Worm (Caenorhabditis elegans): Measurements from ENCODE around the gene F29C4.4.

F29C4.4 gene

DNA sequence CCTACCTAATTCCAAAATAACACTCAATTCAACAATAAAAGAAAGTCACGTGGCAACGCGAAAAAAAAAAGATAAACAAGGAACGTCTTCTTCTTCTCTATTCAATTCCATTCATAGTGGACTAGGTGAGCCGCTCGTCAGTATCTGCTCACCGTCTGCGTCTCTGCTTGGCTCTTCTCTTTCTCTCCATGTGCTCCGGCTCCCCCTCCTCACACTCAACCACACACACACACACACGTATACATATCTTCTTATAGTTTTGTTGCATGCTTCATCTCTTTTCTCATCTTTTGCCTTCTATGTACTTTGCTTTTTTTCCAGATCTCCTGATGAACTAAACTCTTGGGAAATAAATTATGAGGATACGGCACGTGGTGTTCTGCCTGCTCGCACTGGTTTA lies 20.6 kb downstream of the F29C4.4 start, which contains the start of gene daf-1:
Gene daf-1, plus strand, starts transcription at position 322 of the 400 bp plus-strand sequence.
- TF ChIP-seq sptf-1 (tag; optimal IDR thresholded peaks at IDR 0.05) (peak; percentile 53), ztf-11 (tag; optimal IDR thresholded peaks at IDR 0.05) (no peak)

DNA sequence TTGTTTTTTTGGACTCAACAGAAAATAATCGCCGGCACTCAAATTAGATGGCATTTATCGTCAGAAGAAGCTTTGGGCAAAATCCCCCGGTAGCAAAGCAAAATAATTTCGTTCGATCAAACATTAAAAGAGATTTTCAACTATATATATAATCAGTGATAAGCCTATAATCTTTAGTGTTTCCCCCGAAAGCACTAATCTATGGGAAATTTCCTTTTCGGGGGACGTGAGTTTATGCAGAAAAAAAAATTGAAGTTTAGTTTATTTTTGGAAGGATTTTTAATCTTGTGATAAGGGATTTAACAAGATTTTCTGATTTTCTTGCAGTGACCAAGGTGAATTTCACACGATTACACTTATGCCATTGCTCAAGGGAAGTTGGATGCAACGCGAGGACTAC lies 22.5 kb downstream of the F29C4.4 start:
- no peak for TF ChIP-seq flh-1 (GFP tag; optimal IDR thresholded peaks at IDR 0.05)
- no peak for TF ChIP-seq snpc-4 (tag; optimal IDR thresholded peaks at IDR 0.05)
- TF ChIP-seq nhr-28 (tag; optimal IDR thresholded peaks at IDR 0.05) = no peak
- no peak for TF ChIP-seq nhr-237 (tag; optimal IDR thresholded peaks at IDR 0.05)
- no peak for TF ChIP-seq lin-32 (GFP tag; optimal IDR thresholded peaks at IDR 0.05)
- no peak for TF ChIP-seq ztf-11 (tag; optimal IDR thresholded peaks at IDR 0.05)
- no peak for TF ChIP-seq ceh-83 (GFP tag; optimal IDR thresholded peaks at IDR 0.05)
- no peak for TF ChIP-seq cnd-1 (tag; optimal IDR thresholded peaks at IDR 0.05)
- no peak for TF ChIP-seq nhr-12 (tag; optimal IDR thresholded peaks at IDR 0.05)
- TF ChIP-seq sem-2 (GFP tag; optimal IDR thresholded peaks at IDR 0.05) = no peak
- TF ChIP-seq ces-1 (GFP tag; optimal IDR thresholded peaks at IDR 0.05) = no peak
- TF ChIP-seq hlh-1 (tag; optimal IDR thresholded peaks at IDR 0.05) = no peak
- TF ChIP-seq nhr-2 (tag; optimal IDR thresholded peaks at IDR 0.05) = no peak

DNA sequence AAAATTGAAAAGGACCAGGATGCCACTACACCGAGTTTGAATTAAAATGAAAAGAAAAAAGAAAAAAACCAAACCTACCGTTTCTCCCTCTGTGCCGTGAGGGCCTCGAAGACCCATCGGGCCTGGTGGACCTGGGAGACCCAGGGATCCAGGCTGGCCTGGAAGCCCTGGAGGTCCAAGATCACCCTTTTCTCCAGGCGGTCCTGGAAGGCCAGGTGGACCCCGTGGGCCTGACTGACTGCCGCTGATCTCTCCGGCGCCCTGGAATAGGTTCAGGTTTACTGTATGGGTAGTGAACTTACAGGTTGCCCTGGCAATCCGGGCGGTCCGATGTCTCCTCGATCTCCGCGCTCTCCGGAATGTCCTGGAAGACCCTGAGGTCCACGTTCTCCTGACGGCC lies 28.2 kb downstream of the F29C4.4 start:
- TF ChIP-seq tbx-8 (GFP tag; optimal IDR thresholded peaks at IDR 0.05) = no peak
- no peak for TF ChIP-seq nhr-28 (tag; optimal IDR thresholded peaks at IDR 0.05)
- no peak for TF ChIP-seq unc-120 (tag; optimal IDR thresholded peaks at IDR 0.05; ENCODE audit: poor library complexity, severe bottlenecking)
- TF ChIP-seq unc-62 (GFP tag; optimal IDR thresholded peaks at IDR 0.05) = no peak
- no peak for TF ChIP-seq sem-2 (GFP tag; optimal IDR thresholded peaks at IDR 0.05)
- no peak for TF ChIP-seq nhr-237 (tag; optimal IDR thresholded peaks at IDR 0.05)
- TF ChIP-seq ceh-39 (tag; optimal IDR thresholded peaks at IDR 0.05) = no peak
- TF ChIP-seq unc-39 (tag; optimal IDR thresholded peaks at IDR 0.05) = no peak
- no peak for TF ChIP-seq mep-1 (tag; optimal IDR thresholded peaks at IDR 0.05)
- TF ChIP-seq bed-3 (GFP tag; optimal IDR thresholded peaks at IDR 0.05) = no peak
- no peak for TF ChIP-seq ham-2 (GFP tag; optimal IDR thresholded peaks at IDR 0.05)
- no peak for TF ChIP-seq sptf-1 (tag; optimal IDR thresholded peaks at IDR 0.05)
- TF ChIP-seq ceh-83 (GFP tag; optimal IDR thresholded peaks at IDR 0.05) = no peak
- no peak for TF ChIP-seq M03D4.4 (tag; optimal IDR thresholded peaks at IDR 0.05)

DNA sequence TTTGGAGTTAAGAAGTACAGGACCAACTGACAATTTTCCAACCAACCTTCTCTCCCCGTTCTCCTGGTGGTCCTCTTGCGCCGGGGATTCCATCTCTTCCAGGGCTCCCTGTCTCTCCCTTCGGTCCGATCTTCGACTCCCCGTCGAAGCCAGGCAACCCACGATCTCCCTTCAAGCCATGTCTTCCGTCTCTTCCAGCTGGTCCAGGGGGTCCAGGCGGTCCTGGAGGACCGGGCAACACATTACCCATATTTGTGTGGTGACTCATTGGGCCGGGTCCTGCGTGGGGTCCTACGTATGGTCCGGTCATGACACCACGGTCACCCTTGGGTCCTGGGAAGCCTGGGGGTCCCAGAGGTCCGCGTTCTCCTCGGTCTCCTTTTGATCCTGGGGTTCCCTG lies 29.5 kb downstream of the F29C4.4 start:
- TF ChIP-seq unc-120 (tag; optimal IDR thresholded peaks at IDR 0.05; ENCODE audit: poor library complexity, severe bottlenecking) (no peak), sem-2 (GFP tag; optimal IDR thresholded peaks at IDR 0.05) (no peak), elt-1 (tag; optimal IDR thresholded peaks at IDR 0.05; ENCODE audit: borderline replicate concordance, insufficient read depth) (no peak), tbx-8 (GFP tag; optimal IDR thresholded peaks at IDR 0.05) (no peak), flh-1 (GFP tag; optimal IDR thresholded peaks at IDR 0.05) (no peak), mep-1 (tag; optimal IDR thresholded peaks at IDR 0.05) (no peak), nhr-2 (tag; optimal IDR thresholded peaks at IDR 0.05) (no peak), snpc-4 (tag; optimal IDR thresholded peaks at IDR 0.05) (no peak), cnd-1 (tag; optimal IDR thresholded peaks at IDR 0.05) (no peak), nhr-76 (tag; optimal IDR thresholded peaks at IDR 0.05) (no peak), nhr-28 (tag; optimal IDR thresholded peaks at IDR 0.05) (no peak), lin-32 (GFP tag; optimal IDR thresholded peaks at IDR 0.05) (no peak), drap-1 (GFP tag; optimal IDR thresholded peaks at IDR 0.05) (no peak), hlh-1 (tag; optimal IDR thresholded peaks at IDR 0.05) (no peak), ceh-39 (tag; optimal IDR thresholded peaks at IDR 0.05) (no peak), blmp-1 (tag; optimal IDR thresholded peaks at IDR 0.05) (no peak), ceh-83 (GFP tag; optimal IDR thresholded peaks at IDR 0.05) (no peak), lin-13 (tag; optimal IDR thresholded peaks at IDR 0.05) (no peak), mls-2 (tag; optimal IDR thresholded peaks at IDR 0.05) (no peak), nhr-237 (tag; optimal IDR thresholded peaks at IDR 0.05) (no peak)

DNA sequence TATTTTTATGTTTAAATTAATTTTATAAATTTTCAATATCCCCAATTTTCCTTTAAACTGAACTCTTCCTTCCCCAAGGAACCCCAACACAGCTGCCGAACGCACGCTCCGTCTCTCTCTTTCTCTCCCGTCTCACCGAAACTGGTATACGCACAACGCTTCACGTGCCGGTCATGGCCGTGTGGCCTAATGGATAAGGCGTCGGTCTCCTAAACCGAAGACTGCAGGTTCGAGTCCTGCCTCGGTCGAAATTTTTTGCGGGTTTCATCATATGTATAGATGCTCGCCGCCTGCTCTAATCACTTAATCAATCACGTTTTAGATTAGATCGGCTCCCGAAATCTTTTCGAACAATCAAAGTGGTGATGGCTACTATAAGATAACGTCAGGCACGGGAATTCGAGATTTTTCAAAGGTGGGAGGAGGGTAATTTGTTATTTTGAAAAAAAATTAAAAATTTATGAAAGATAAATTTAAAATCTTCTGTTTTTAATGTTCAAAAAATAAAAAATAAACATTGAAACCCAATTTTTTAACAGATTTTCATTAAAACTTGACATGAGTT lies 32.4 kb downstream of the F29C4.4 start:
- TF ChIP-seq ztf-11 (tag; optimal IDR thresholded peaks at IDR 0.05) (peak; percentile 50), mls-2 (tag; optimal IDR thresholded peaks at IDR 0.05) (peak; percentile 97), nhr-28 (tag; optimal IDR thresholded peaks at IDR 0.05) (no peak), unc-120 (tag; optimal IDR thresholded peaks at IDR 0.05; ENCODE audit: poor library complexity, severe bottlenecking) (peak; percentile 96), bed-3 (GFP tag; optimal IDR thresholded peaks at IDR 0.05) (peak; percentile 91), elt-3 (tag; optimal IDR thresholded peaks at IDR 0.05) (peak; percentile 34), ceh-83 (GFP tag; optimal IDR thresholded peaks at IDR 0.05) (peak; percentile 98), ham-2 (GFP tag; optimal IDR thresholded peaks at IDR 0.05) (peak; percentile 93), flh-1 (GFP tag; optimal IDR thresholded peaks at IDR 0.05) (peak; percentile 88), lsy-2 (tag; optimal IDR thresholded peaks at IDR 0.05) (peak; percentile 61), unc-39 (tag; optimal IDR thresholded peaks at IDR 0.05) (no peak), zip-8 (tag; optimal IDR thresholded peaks at IDR 0.05) (no peak), snpc-4 (tag; optimal IDR thresholded peaks at IDR 0.05) (no peak), blmp-1 (tag; optimal IDR thresholded peaks at IDR 0.05) (no peak), ceh-39 (tag; optimal IDR thresholded peaks at IDR 0.05) (peak; percentile 22), tbx-8 (GFP tag; optimal IDR thresholded peaks at IDR 0.05) (peak; percentile 91), nhr-76 (tag; optimal IDR thresholded peaks at IDR 0.05) (no peak), ces-1 (GFP tag; optimal IDR thresholded peaks at IDR 0.05) (peak; percentile 55), sem-2 (GFP tag; optimal IDR thresholded peaks at IDR 0.05) (peak; percentile 92), sptf-1 (tag; optimal IDR thresholded peaks at IDR 0.05) (peak; percentile 98), nhr-2 (tag; optimal IDR thresholded peaks at IDR 0.05) (no peak), mep-1 (tag; optimal IDR thresholded peaks at IDR 0.05) (peak; percentile 56), M03D4.4 (tag; optimal IDR thresholded peaks at IDR 0.05) (peak; percentile 96), drap-1 (GFP tag; optimal IDR thresholded peaks at IDR 0.05) (peak; percentile 96), pha-4 (tag; optimal IDR thresholded peaks at IDR 0.05) (no peak), ceh-43 (GFP tag; optimal IDR thresholded peaks at IDR 0.05) (peak; percentile 94), nhr-12 (tag; optimal IDR thresholded peaks at IDR 0.05) (peak; percentile 34), lin-13 (tag; optimal IDR thresholded peaks at IDR 0.05) (peak; percentile 76), lin-32 (GFP tag; optimal IDR thresholded peaks at IDR 0.05) (peak; percentile 92), elt-1 (tag; optimal IDR thresholded peaks at IDR 0.05; ENCODE audit: borderline replicate concordance, insufficient read depth) (peak; percentile 38), cnd-1 (tag; optimal IDR thresholded peaks at IDR 0.05) (peak; percentile 97), nhr-237 (tag; optimal IDR thresholded peaks at IDR 0.05) (no peak), unc-62 (GFP tag; optimal IDR thresholded peaks at IDR 0.05) (peak; percentile 63)

Measured in whole organism, mixed stage, embryonic.